Worm (Caenorhabditis elegans) whole organism, L1 larva: ENCODE results near the gene Y55F3BR.1.

Source experiments
- ces-1 ChIP-seq: fragments of 150-350 bp; optimal IDR thresholded peaks from 2 replicates; lab custom pipeline; 2014; ENCODE audit warnings: missing biosample characterization, missing genetic modification reagents, missing genetic modification characterization
- fkh-10 ChIP-seq: sonication (generic microtip); optimal IDR thresholded peaks from 2 replicates; lab custom pipeline; 2017; ENCODE audit warnings: missing biosample characterization, missing genetic modification reagents, missing genetic modification characterization
- fkh-8 ChIP-seq: sonication (generic microtip); optimal IDR thresholded peaks from 2 replicates; lab custom pipeline; 2016; ENCODE audit warnings: mild to moderate bottlenecking, missing genetic modification characterization, missing compliant biosample characterization
- irx-1 ChIP-seq: sonication (generic microtip); optimal IDR thresholded peaks from 2 replicates; lab custom pipeline; 2016; ENCODE audit warnings: missing genetic modification characterization, missing compliant biosample characterization
- lin-14 ChIP-seq: fragments of 200-800 bp; sonication (Bioruptor generic); optimal IDR thresholded peaks from 2 replicates; lab custom pipeline; 2018; ENCODE audit warnings: mild to moderate bottlenecking, missing genetic modification characterization, moderate library complexity, missing compliant biosample characterization
- lsy-2 ChIP-seq, 2 experiments: fragments of 150-350 bp; optimal IDR thresholded peaks; 2 replicates each; lab custom pipeline; 2014; ENCODE audit warnings: missing biosample characterization in 2 of 2, missing genetic modification characterization in 2 of 2
- nhr-47 ChIP-seq: sonication (generic microtip); optimal IDR thresholded peaks from 2 replicates; lab custom pipeline; 2016; ENCODE audit warnings: mild to moderate bottlenecking, missing genetic modification characterization, moderate library complexity, missing compliant biosample characterization
- nhr-71 ChIP-seq: sonication (generic microtip); optimal IDR thresholded peaks from 2 replicates; lab custom pipeline; 2016; ENCODE audit warnings: mild to moderate bottlenecking, missing genetic modification characterization, moderate library complexity, missing compliant biosample characterization
- swsn-7 ChIP-seq: sonication (generic microtip); optimal IDR thresholded peaks from 2 replicates; lab custom pipeline; 2016; ENCODE audit warnings: missing genetic modification characterization, missing compliant biosample characterization
- unc-62 ChIP-seq: fragments of 150-350 bp; optimal IDR thresholded peaks from 2 replicates; lab custom pipeline; 2014; ENCODE audit warnings: missing biosample characterization, missing genetic modification reagents, missing genetic modification characterization

Y55F3BR.1 gene

ce11 chrIV:927510-927909 is 52.9 kb downstream of the Y55F3BR.1 start:
- peak; percentile 1 for TF ChIP-seq nhr-47 (tag; lab: Kevin White, UChicago)
- TF ChIP-seq ces-1 (GFP tag; lab: Kevin White, UChicago) = peak; percentile 64
- peak; percentile 28 for TF ChIP-seq fkh-8 (tag; lab: Kevin White, UChicago)
- TF ChIP-seq fkh-10 = peak; percentile 88
- peak; percentile 42 for TF ChIP-seq lin-14 (GFP tag; lab: Kevin White, UChicago)
- peak; percentile 44 for TF ChIP-seq nhr-71 (tag; lab: Kevin White, UChicago)
- no peak for TF ChIP-seq swsn-7
- no peak for TF ChIP-seq lsy-2 (tag; optimal IDR thresholded peaks at IDR 0.05; lab: Kevin White, UChicago)
- TF ChIP-seq unc-62 (GFP tag; lab: Kevin White, UChicago) = no peak
- TF ChIP-seq irx-1 (tag; lab: Kevin White, UChicago) = peak; percentile 8
